Worm (Caenorhabditis elegans): Measurements from ENCODE around the gene fbxb-85.
A peak's percentile ranks its signal among the peaks of the same experiment; 100 is the strongest.

fbxb-85 gene

DNA sequence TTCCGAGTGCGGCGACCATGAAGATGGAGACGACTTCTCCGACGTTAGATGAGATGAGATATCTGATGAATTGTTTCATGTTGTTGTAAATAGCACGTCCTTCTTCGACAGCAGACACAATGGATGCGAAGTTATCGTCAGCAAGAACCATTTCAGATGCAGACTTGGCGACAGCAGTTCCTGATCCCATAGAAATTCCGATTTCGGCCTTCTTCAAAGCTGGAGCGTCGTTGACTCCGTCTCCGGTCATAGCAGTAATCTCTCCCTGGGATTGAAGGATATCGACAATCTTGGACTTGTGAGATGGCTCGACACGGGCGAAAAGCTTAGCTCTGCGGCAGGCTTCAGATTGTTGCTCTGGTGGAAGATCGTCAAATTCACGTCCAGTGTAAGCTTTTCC lies 34.9 kb downstream of the fbxb-85 start:
- TF ChIP-seq nhr-11 (tag; optimal IDR thresholded peaks at IDR 0.05) (no peak), mdl-1 (tag; optimal IDR thresholded peaks at IDR 0.05) (no peak), lin-13 (GFP tag; optimal IDR thresholded peaks at IDR 0.05) (no peak), nhr-237 (tag; optimal IDR thresholded peaks at IDR 0.05) (no peak), elt-3 (tag; optimal IDR thresholded peaks at IDR 0.05) (no peak), sma-3 (GFP tag; optimal IDR thresholded peaks at IDR 0.05) (no peak), mab-5 (tag; optimal IDR thresholded peaks at IDR 0.05) (no peak), nhr-10 (tag; optimal IDR thresholded peaks at IDR 0.05) (no peak), sem-4 (tag; optimal IDR thresholded peaks at IDR 0.05) (no peak), dmd-4 (tag; optimal IDR thresholded peaks at IDR 0.05) (no peak), unc-55 (GFP tag; optimal IDR thresholded peaks at IDR 0.05) (no peak), lin-39 (tag; optimal IDR thresholded peaks at IDR 0.05) (no peak), zag-1 (tag; optimal IDR thresholded peaks at IDR 0.05) (no peak), ceh-16 (tag; optimal IDR thresholded peaks at IDR 0.05) (no peak), egl-27 (tag; optimal IDR thresholded peaks at IDR 0.05) (no peak), fos-1 (tag; optimal IDR thresholded peaks at IDR 0.05) (no peak), sma-9 (GFP tag; optimal IDR thresholded peaks at IDR 0.05) (no peak), sma-9 (tag; optimal IDR thresholded peaks at IDR 0.05) (no peak), ama-1 (optimal IDR thresholded peaks at IDR 0.05) (no peak), gmeb-1 (tag; optimal IDR thresholded peaks at IDR 0.05) (no peak), nhr-77 (tag; optimal IDR thresholded peaks at IDR 0.05) (no peak)

DNA sequence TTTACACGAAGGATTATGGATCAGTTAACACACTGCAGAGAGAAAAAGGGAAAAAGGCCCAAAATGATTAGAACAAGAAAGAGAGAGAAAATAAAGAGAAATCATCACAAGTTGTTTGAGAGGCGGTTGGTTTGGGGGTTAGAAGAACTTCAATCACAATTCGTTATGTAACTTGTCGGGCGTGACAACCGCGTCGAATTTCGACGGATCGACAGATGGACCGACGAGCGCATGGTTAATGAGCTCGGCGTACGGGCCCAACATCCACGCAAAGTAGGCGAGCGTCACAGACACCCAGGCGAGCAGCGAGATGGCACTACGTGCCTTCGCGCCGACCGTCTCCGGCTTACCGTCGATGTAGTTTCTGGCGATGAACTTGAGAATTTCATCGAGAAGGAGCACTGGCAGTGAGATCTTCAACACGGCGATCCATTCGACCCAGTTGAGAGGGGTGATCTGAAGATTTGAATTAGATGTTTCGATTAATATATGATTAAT lies 35.9 kb downstream of the fbxb-85 start:
- TF ChIP-seq snpc-4 (tag; optimal IDR thresholded peaks at IDR 0.05): no peak
- TF ChIP-seq nhr-12 (tag; optimal IDR thresholded peaks at IDR 0.05): no peak
- no peak for TF ChIP-seq crh-2 (tag; optimal IDR thresholded peaks at IDR 0.05)
- TF ChIP-seq ZK546.5 (tag; optimal IDR thresholded peaks at IDR 0.05): no peak
- TF ChIP-seq peb-1 (tag; optimal IDR thresholded peaks at IDR 0.05): no peak
- TF ChIP-seq elt-1 (tag; optimal IDR thresholded peaks at IDR 0.05): no peak
- TF ChIP-seq unc-62 (GFP tag; optimal IDR thresholded peaks at IDR 0.05): no peak
- TF ChIP-seq zag-1 (tag; optimal IDR thresholded peaks at IDR 0.05): no peak
- no peak for TF ChIP-seq mdl-1 (tag; optimal IDR thresholded peaks at IDR 0.05)
- TF ChIP-seq fos-1 (tag; optimal IDR thresholded peaks at IDR 0.05): no peak
- no peak for TF ChIP-seq ztf-1 (GFP tag; conservative IDR thresholded peaks at IDR 0.05)

DNA sequence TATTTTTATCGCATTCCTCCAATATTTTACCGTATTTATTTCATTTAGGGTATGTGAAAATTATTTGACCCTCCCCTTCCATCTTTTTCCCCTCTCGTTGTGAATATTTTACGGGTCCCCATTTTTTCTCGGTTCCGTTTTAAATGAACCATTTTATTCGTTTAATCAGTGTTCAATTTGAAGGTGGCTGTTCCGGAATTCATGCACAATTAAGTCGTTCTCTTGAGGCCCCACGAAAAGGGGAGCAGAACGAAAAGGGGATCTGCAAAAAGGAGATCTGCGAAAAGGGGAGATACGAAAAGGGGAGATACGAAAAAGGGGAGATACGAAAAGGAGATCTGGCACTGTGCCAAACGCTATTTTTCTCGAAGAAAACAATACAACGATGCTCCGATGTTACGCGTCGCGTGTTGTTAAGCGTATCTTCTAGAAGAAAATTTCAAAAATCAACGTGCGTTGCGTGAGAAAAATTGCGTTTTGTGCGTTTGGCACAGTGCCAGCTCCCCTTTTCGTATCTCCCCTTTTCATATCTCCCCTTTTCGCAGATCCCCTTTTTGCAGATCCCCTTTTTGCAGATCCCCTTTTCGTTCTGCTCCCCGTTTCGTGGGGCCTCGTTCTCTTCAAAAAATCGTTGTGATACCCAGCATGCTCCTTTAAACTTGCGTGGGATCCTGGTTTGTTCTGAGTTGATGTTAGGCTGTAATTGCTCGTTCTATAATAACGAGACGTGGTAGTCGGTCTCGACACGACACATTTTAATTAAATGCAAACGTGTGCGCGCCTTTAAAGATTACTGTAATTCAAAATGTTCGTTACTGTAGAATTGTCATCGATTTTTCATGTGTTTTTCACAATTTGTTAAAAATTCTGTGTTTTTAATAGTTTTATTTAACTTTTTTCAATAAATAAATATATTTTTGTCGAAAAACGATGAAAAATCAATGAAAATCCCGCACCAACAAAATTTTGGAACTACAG lies 37.6 kb downstream of the fbxb-85 start:
- peak; percentile 29 for TF ChIP-seq ama-1 (optimal IDR thresholded peaks at IDR 0.05)
- peak in 1 of 2 experiments; percentile 36 for TF ChIP-seq lsy-2 (tag; optimal IDR thresholded peaks at IDR 0.05)
- TF ChIP-seq nhr-23 (tag; optimal IDR thresholded peaks at IDR 0.05): no peak
- TF ChIP-seq F13H6.1 (tag; optimal IDR thresholded peaks at IDR 0.05): peak; percentile 22
- no peak for TF ChIP-seq nhr-21 (tag; optimal IDR thresholded peaks at IDR 0.05)
- peak; percentile 33 for TF ChIP-seq nhr-129 (tag; optimal IDR thresholded peaks at IDR 0.05)

DNA sequence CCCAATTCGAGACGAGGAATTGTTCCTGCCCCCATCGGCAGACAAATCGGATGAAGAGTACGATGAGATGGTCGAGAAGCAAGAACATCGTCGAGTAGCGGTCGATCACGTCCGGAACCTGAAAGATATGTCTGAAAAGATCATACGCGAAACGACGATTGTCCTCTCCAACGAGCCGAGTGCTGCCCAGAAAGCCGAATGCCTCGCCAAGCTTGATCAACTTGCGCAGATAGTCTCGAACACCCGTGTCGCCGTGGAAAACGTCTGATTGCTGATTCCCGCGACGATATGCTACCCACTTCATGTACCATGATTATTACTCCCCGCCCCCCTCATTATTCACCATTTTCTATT lies 38.3 kb downstream of the fbxb-85 start:
- TF ChIP-seq nhr-12 (tag; optimal IDR thresholded peaks at IDR 0.05) (no peak), lin-39 (tag; optimal IDR thresholded peaks at IDR 0.05) (no peak), nhr-77 (tag; optimal IDR thresholded peaks at IDR 0.05) (no peak), egl-27 (tag; optimal IDR thresholded peaks at IDR 0.05) (no peak), nhr-6 (tag; optimal IDR thresholded peaks at IDR 0.05) (no peak), nhr-23 (tag; optimal IDR thresholded peaks at IDR 0.05) (no peak), unc-62 (GFP tag; optimal IDR thresholded peaks at IDR 0.05) (no peak), sem-4 (tag; optimal IDR thresholded peaks at IDR 0.05) (no peak)

DNA sequence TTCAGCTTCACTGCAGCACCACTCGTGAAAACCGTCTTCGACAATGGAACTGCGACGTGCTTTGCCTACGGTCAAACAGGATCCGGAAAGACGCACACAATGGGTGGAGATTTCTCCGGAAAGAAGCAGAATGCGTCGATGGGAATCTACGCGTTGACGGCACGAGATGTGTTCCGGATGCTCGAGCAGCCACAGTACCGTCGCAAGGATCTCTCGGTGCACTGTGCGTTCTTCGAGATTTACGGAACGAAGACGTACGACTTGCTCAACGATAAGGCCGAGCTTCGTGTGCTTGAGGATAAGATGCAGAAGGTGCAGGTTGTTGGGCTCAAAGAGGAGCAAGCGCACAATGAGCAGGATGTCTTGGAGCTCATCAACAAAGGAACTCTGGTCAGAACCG lies 39.2 kb downstream of the fbxb-85 start:
- no peak for TF ChIP-seq ztf-4 (tag; optimal IDR thresholded peaks at IDR 0.05)
- TF ChIP-seq zag-1 (tag; optimal IDR thresholded peaks at IDR 0.05): no peak
- no peak for TF ChIP-seq snpc-4 (tag; optimal IDR thresholded peaks at IDR 0.05)
- no peak for TF ChIP-seq blmp-1 (tag; optimal IDR thresholded peaks at IDR 0.05; ENCODE audit: insufficient read depth)
- no peak for TF ChIP-seq nhr-6 (tag; optimal IDR thresholded peaks at IDR 0.05)
- TF ChIP-seq skn-1 (tag; optimal IDR thresholded peaks at IDR 0.05): no peak
- no peak for TF ChIP-seq lin-11 (tag; optimal IDR thresholded peaks at IDR 0.05)
- TF ChIP-seq elt-1 (tag; optimal IDR thresholded peaks at IDR 0.05): no peak
- TF ChIP-seq mbf-1 (tag; optimal IDR thresholded peaks at IDR 0.05): no peak
- no peak for TF ChIP-seq unc-55 (GFP tag; optimal IDR thresholded peaks at IDR 0.05)
- TF ChIP-seq sma-3 (GFP tag; optimal IDR thresholded peaks at IDR 0.05): no peak
- TF ChIP-seq ama-1 (optimal IDR thresholded peaks at IDR 0.05): no peak
- no peak for TF ChIP-seq nhr-77 (tag; optimal IDR thresholded peaks at IDR 0.05)
